Worm (Caenorhabditis elegans) whole organism, early embryonic: ENCODE data around the gene C13E3.1.

Source experiments
- ama-1 ChIP-seq: fragments of 150-350 bp; optimal IDR thresholded peaks from 2 replicates; lab custom pipeline; 2014
- ets-7 ChIP-seq: sonication (generic microtip); optimal IDR thresholded peaks from 2 replicates; lab custom pipeline; 2016; ENCODE audit warnings: missing genotype, missing genetic modification characterization, missing compliant biosample characterization
- hmbx-1 ChIP-seq: sonication (generic microtip); optimal IDR thresholded peaks from 2 replicates; lab custom pipeline; 2016; ENCODE audit warnings: mild to moderate bottlenecking, missing genetic modification characterization, missing compliant biosample characterization
- sea-1 ChIP-seq: fragments of 200-800 bp; sonication (Bioruptor generic); conservative IDR thresholded peaks from 2 replicates; pipeline ENCODE4 v1.3.6; 2022; ENCODE audit warnings: missing genetic modification characterization, missing compliant biosample characterization
- tbx-37 ChIP-seq: fragments of 200-800 bp; sonication (Bioruptor generic); conservative IDR thresholded peaks from 2 replicates; pipeline ENCODE4 v1.3.6; 2022; ENCODE audit warnings: missing genetic modification reagents, missing genetic modification characterization, missing compliant biosample characterization

DNA sequence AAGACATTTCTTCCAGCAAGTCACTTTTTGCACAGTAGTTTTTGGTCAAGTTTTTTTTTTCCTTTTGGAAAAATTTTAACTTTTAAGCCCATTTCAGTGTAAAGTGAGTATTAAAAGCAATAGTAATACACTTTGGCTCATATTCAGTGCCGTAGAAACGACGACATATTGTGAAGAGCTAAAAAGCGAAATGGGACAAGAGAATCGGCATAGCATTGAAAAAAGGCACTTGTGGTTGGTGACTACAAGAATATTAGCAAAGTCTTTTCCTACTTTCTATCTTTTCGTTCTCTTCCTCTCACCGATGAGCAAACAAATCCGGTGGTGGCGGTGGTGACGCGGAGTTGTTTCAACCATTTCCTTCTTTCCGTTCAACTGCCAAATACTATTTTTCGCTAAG, 38.0 kb downstream of the C13E3.1 start, which contains the start of gene acs-22:
- TF ChIP-seq hmbx-1 (no peak), ama-1 (lab: Kevin White, UChicago) (no peak), tbx-37 (GFP tag; lab: Robert Waterston, UW) (no peak), sea-1 (no peak), ets-7 (tag; lab: Kevin White, UChicago) (no peak)
